Fruit fly (Drosophila melanogaster) whole organism, embryonic: ENCODE results near the gene Dus1.

Experiments
- Abd-B ChIP-seq: fragments of 200-800 bp; sonication (Bioruptor generic); optimal IDR thresholded peaks from 2 replicates; lab custom pipeline; 2018; ENCODE audit warnings: missing biosample characterization, mild to moderate bottlenecking, missing genetic modification characterization, moderate library complexity
- Adf1 ChIP-seq: fragments of 200-800 bp; sonication (Bioruptor generic); IDR thresholded peaks from 2 replicates; pipeline ENCODE4 v1.3.6; 2022; ENCODE audit warnings: missing biosample characterization, missing genetic modification characterization
- Bgb ChIP-seq: fragments of 200-800 bp; sonication (Bioruptor generic); IDR thresholded peaks from 2 replicates; pipeline ENCODE4 v1.3.6; 2022; ENCODE audit warnings: missing biosample characterization, missing genetic modification characterization; ENCODE audit not compliant: partially characterized antibody
- CG12659 ChIP-seq: fragments of 200-800 bp; sonication (Bioruptor generic); optimal IDR thresholded peaks from 3 replicates; lab custom pipeline; 2017; ENCODE audit warnings: mild to moderate bottlenecking, missing biosample characterization, missing genetic modification reagents, missing genetic modification characterization
- CG18476 ChIP-seq: fragments of 200-800 bp; sonication (Bioruptor generic); optimal IDR thresholded peaks from 2 replicates; lab custom pipeline; 2016; ENCODE audit warnings: missing biosample characterization, mild to moderate bottlenecking, missing genetic modification characterization
- CG2129 ChIP-seq: fragments of 200-800 bp; sonication (Bioruptor generic); IDR thresholded peaks from 2 replicates; pipeline ENCODE4 v1.3.6; 2022; ENCODE audit warnings: missing biosample characterization, missing genetic modification characterization; ENCODE audit not compliant: partially characterized antibody
- CG2199 ChIP-seq: fragments of 200-800 bp; sonication (Bioruptor generic); IDR thresholded peaks from 3 replicates; pipeline ENCODE4 v1.3.6; 2022; ENCODE audit warnings: missing biosample characterization, missing genetic modification characterization
- CG31441 ChIP-seq: fragments of 200-800 bp; sonication (Bioruptor generic); IDR thresholded peaks from 2 replicates; pipeline ENCODE4 v1.3.6; 2022; ENCODE audit warnings: missing biosample characterization, missing genetic modification characterization
- CG33557 ChIP-seq: fragments of 200-800 bp; sonication (Bioruptor generic); optimal IDR thresholded peaks from 2 replicates; lab custom pipeline; 2019; ENCODE audit warnings: missing biosample characterization, mild to moderate bottlenecking, missing genetic modification characterization, moderate library complexity
- CG34376 ChIP-seq: fragments of 200-800 bp; sonication (Bioruptor generic); optimal IDR thresholded peaks from 2 replicates; lab custom pipeline; 2018; ENCODE audit warnings: missing biosample characterization, mild to moderate bottlenecking, missing genetic modification characterization
- CG4820 ChIP-seq: fragments of 200-800 bp; sonication (Bioruptor generic); optimal IDR thresholded peaks from 3 replicates; lab custom pipeline; 2016; ENCODE audit warnings: missing biosample characterization, missing genetic modification characterization
- CG7271 ChIP-seq: fragments of 200-800 bp; sonication (Bioruptor generic); optimal IDR thresholded peaks from 2 replicates; lab custom pipeline; 2018; ENCODE audit warnings: missing biosample characterization, mild to moderate bottlenecking, missing genetic modification characterization, moderate library complexity
- CG7745 ChIP-seq: fragments of 200-800 bp; sonication (Bioruptor generic); optimal IDR thresholded peaks from 2 replicates; lab custom pipeline; 2018; ENCODE audit warnings: missing biosample characterization, mild to moderate bottlenecking, missing genetic modification characterization, moderate library complexity
- CG8290 ChIP-seq, 3 experiments: fragments of 200-800 bp; sonication (Bioruptor generic); optimal IDR thresholded peaks; 2 replicates each; lab custom pipeline; 2016 to 2019; ENCODE audit warnings: missing biosample characterization in 3 of 3, missing genetic modification characterization in 3 of 3, mild to moderate bottlenecking in 2 of 3, moderate library complexity in 1 of 3
- CG8765 ChIP-seq: fragments of 200-800 bp; sonication (Bioruptor generic); IDR thresholded peaks from 2 replicates; pipeline ENCODE4 v1.3.6; 2022; ENCODE audit warnings: missing biosample characterization, missing genetic modification characterization
- CG8924 ChIP-seq: fragments of 200-800 bp; optimal IDR thresholded peaks from 3 replicates; lab custom pipeline; 2019; ENCODE audit warnings: missing biosample characterization, mild to moderate bottlenecking, missing genetic modification characterization, moderate library complexity
- CG9727 ChIP-seq: fragments of 200-800 bp; sonication (Bioruptor generic); optimal IDR thresholded peaks from 3 replicates; lab custom pipeline; 2017; ENCODE audit warnings: missing biosample characterization, mild to moderate bottlenecking, missing genetic modification characterization
- Dll ChIP-seq: fragments of 200-800 bp; sonication (Bioruptor generic); IDR thresholded peaks from 4 replicates; pipeline ENCODE4 v1.3.6; 2022; ENCODE audit warnings: missing biosample characterization, missing genetic modification characterization; ENCODE audit not compliant: partially characterized antibody
- Doc2 ChIP-seq: fragments of 200-800 bp; sonication (Bioruptor generic); IDR thresholded peaks from 2 replicates; pipeline ENCODE4 v1.3.6; 2022; ENCODE audit warnings: missing biosample characterization, missing genetic modification characterization
- Elba2 ChIP-seq: fragments of 200-800 bp; sonication (Bioruptor generic); optimal IDR thresholded peaks from 3 replicates; lab custom pipeline; 2016; ENCODE audit warnings: missing biosample characterization, missing genetic modification characterization
- Gug ChIP-seq: fragments of 200-800 bp; sonication (Bioruptor generic); IDR thresholded peaks from 4 replicates; pipeline ENCODE4 v1.3.6; 2022; ENCODE audit warnings: missing biosample characterization, missing genetic modification characterization
- HLHmδ ChIP-seq: fragments of 200-800 bp; sonication (Bioruptor generic); optimal IDR thresholded peaks from 2 replicates; lab custom pipeline; 2018; ENCODE audit warnings: missing biosample characterization, mild to moderate bottlenecking, missing genetic modification characterization, moderate library complexity
- Hmr ChIP-seq: fragments of 200-800 bp; sonication (Bioruptor generic); optimal IDR thresholded peaks from 3 replicates; lab custom pipeline; 2017; ENCODE audit warnings: mild to moderate bottlenecking, missing biosample characterization, missing genetic modification reagents, missing genetic modification characterization
- Mad ChIP-seq: fragments of 200-800 bp; sonication (Bioruptor generic); optimal IDR thresholded peaks from 2 replicates; lab custom pipeline; 2016; ENCODE audit warnings: missing biosample characterization, missing genetic modification characterization
- Med ChIP-seq: fragments of 200-800 bp; sonication (Bioruptor generic); peaks from one replicate; lab custom pipeline; 2016; ENCODE audit warnings: missing biosample characterization, missing genetic modification characterization, mild to moderate bottlenecking, inconsistent platforms, moderate library complexity
- Meics ChIP-seq: fragments of 200-800 bp; sonication (Bioruptor generic); optimal IDR thresholded peaks from 2 replicates; lab custom pipeline; 2017; ENCODE audit warnings: missing biosample characterization, mild to moderate bottlenecking, missing genetic modification characterization
- NFAT ChIP-seq: fragments of 200-800 bp; sonication (Bioruptor generic); IDR thresholded peaks from 2 replicates; pipeline ENCODE4 v1.3.6; 2022; ENCODE audit warnings: missing biosample characterization, missing genetic modification characterization
- Nf-YC ChIP-seq: fragments of 200-800 bp; optimal IDR thresholded peaks from 3 replicates; lab custom pipeline; 2019; ENCODE audit warnings: missing biosample characterization, mild to moderate bottlenecking, missing genetic modification characterization, moderate library complexity
- Side ChIP-seq: fragments of 200-800 bp; sonication (Bioruptor generic); optimal IDR thresholded peaks from 2 replicates; lab custom pipeline; 2016; ENCODE audit warnings: missing biosample characterization, missing genetic modification characterization
- Sry-δ ChIP-seq: fragments of 200-800 bp; sonication (Bioruptor generic); optimal IDR thresholded peaks from 2 replicates; lab custom pipeline; 2016; ENCODE audit warnings: missing biosample characterization, missing genetic modification characterization
- Xbp1 ChIP-seq: fragments of 200-800 bp; sonication (Bioruptor generic); optimal IDR thresholded peaks from 3 replicates; lab custom pipeline; 2016; ENCODE audit warnings: missing biosample characterization, mild to moderate bottlenecking, missing genetic modification characterization
- ash1 ChIP-seq: fragments of 200-800 bp; sonication (Bioruptor generic); optimal IDR thresholded peaks from 2 replicates; lab custom pipeline; 2018; ENCODE audit warnings: missing biosample characterization, mild to moderate bottlenecking, missing genetic modification characterization
- cg ChIP-seq: fragments of 200-800 bp; sonication (Bioruptor generic); optimal IDR thresholded peaks from 3 replicates; lab custom pipeline; 2019; ENCODE audit warnings: missing biosample characterization, mild to moderate bottlenecking, missing genetic modification characterization, moderate library complexity
- chif ChIP-seq, 2 experiments: fragments of 200-800 bp; sonication (Bioruptor generic); optimal IDR thresholded peaks; 3 replicates each; lab custom pipeline; 2016; ENCODE audit warnings: missing biosample characterization in 2 of 2, missing genetic modification characterization in 2 of 2
- gsb ChIP-seq: fragments of 200-800 bp; sonication (Bioruptor generic); IDR thresholded peaks from 2 replicates; pipeline ENCODE4 v1.3.6; 2022; ENCODE audit warnings: missing biosample characterization, missing genetic modification characterization
- hbn ChIP-seq: fragments of 200-800 bp; sonication (Bioruptor generic); IDR thresholded peaks from 2 replicates; pipeline ENCODE4 v1.3.6; 2022; ENCODE audit warnings: missing biosample characterization, missing genetic modification characterization; ENCODE audit not compliant: partially characterized antibody
- her ChIP-seq: fragments of 200-800 bp; sonication (Bioruptor generic); optimal IDR thresholded peaks from 2 replicates; lab custom pipeline; 2016; ENCODE audit warnings: missing biosample characterization, missing genetic modification characterization
- lilli ChIP-seq: fragments of 200-800 bp; sonication (Bioruptor generic); optimal IDR thresholded peaks from 3 replicates; lab custom pipeline; 2016; ENCODE audit warnings: missing biosample characterization, missing genetic modification characterization
- maf-S ChIP-seq: fragments of 200-800 bp; sonication (Bioruptor generic); optimal IDR thresholded peaks from 2 replicates; lab custom pipeline; 2016; ENCODE audit warnings: missing biosample characterization, missing genetic modification characterization
- onecut ChIP-seq: fragments of 200-800 bp; sonication (Bioruptor generic); IDR thresholded peaks from 2 replicates; pipeline ENCODE4 v1.3.6; 2022; ENCODE audit warnings: missing biosample characterization, missing genetic modification characterization
- org-1 ChIP-seq: fragments of 200-800 bp; sonication (Bioruptor generic); optimal IDR thresholded peaks from 2 replicates; lab custom pipeline; 2017; ENCODE audit warnings: missing biosample characterization, missing genetic modification characterization
- pita ChIP-seq: fragments of 200-800 bp; sonication (Bioruptor generic); optimal IDR thresholded peaks from 2 replicates; lab custom pipeline; 2017; ENCODE audit warnings: missing biosample characterization, mild to moderate bottlenecking, missing genetic modification characterization
- prd ChIP-seq, 3 experiments: fragments of >200 bp in 2 of 3; fragments of 200-800 bp in 1 of 3; sonication (Bioruptor generic) in 1 of 3; optimal IDR thresholded peaks in 2 of 3; IDR thresholded peaks in 1 of 3; 2 replicates in 2 of 3; 3 replicates in 1 of 3; pipeline versions ENCODE4 v1.3.6 to Lab custom; 2017 to 2022; ENCODE audit warnings: missing biosample characterization in 1 of 3, missing genetic modification characterization in 1 of 3
- pros ChIP-seq: fragments of 200-800 bp; sonication (Bioruptor generic); optimal IDR thresholded peaks from 3 replicates; lab custom pipeline; 2019; ENCODE audit warnings: missing biosample characterization, mild to moderate bottlenecking, missing genetic modification characterization, moderate library complexity
- psq ChIP-seq: fragments of 200-800 bp; sonication (Bioruptor generic); optimal IDR thresholded peaks from 2 replicates; lab custom pipeline; 2017; ENCODE audit warnings: missing biosample characterization, missing genetic modification characterization
- ro ChIP-seq: fragments of 200-800 bp; sonication (Bioruptor generic); IDR thresholded peaks from 2 replicates; pipeline ENCODE4 v1.3.6; 2022; ENCODE audit warnings: missing biosample characterization, missing genetic modification characterization
- stc ChIP-seq: fragments of 200-800 bp; sonication (Bioruptor generic); IDR thresholded peaks from 2 replicates; pipeline ENCODE4 v1.3.6; 2022; ENCODE audit warnings: missing biosample characterization, missing genetic modification characterization
- sug ChIP-seq: fragments of 200-800 bp; optimal IDR thresholded peaks from 2 replicates; lab custom pipeline; 2019; ENCODE audit warnings: missing biosample characterization, mild to moderate bottlenecking, missing genetic modification characterization, moderate library complexity
- zen ChIP-seq: fragments of 200-800 bp; sonication (Bioruptor generic); optimal IDR thresholded peaks from 3 replicates; lab custom pipeline; 2018; ENCODE audit warnings: missing biosample characterization, mild to moderate bottlenecking, missing genetic modification characterization, moderate library complexity

Dus1 gene

dm6 chr2L:221939-222489 is 49.5 kb downstream of the Dus1 start (continued):
- TF ChIP-seq CG7745 (no peak), CG2129 (no peak), ash1 (no peak), CG8290 (GFP tag; optimal IDR thresholded peaks at IDR 0.05; lab: Kevin White, UChicago) (no peak), CG8290 (tag; optimal IDR thresholded peaks at IDR 0.05; lab: Kevin White, UChicago) (peak in 1 of 2 experiments; percentile 10), lilli (GFP tag; lab: Kevin White, UChicago) (no peak), CG12659 (GFP tag; lab: Kevin White, UChicago) (no peak), Sry-δ (GFP tag; lab: Kevin White, UChicago) (no peak), CG2199 (peak; percentile 73; the same call in 2 of the 3 replicates), Side (GFP tag; lab: Kevin White, UChicago) (peak; percentile 20), zen (tag; lab: Kevin White, UChicago) (peak; percentile 42), chif (GFP tag; optimal IDR thresholded peaks at IDR 0.05; lab: Kevin White, UChicago) (no peak), onecut (peak; percentile 27; the same call in 1 of the 2 replicates), Nf-YC (tag; lab: Kevin White, UChicago) (peak; percentile 38), Gug (GFP tag; lab: Robert Waterston, UW) (no peak), hbn (GFP tag; lab: Robert Waterston, UW) (peak; percentile 57; the same call in 1 of the 2 replicates), CG33557 (GFP tag; lab: Kevin White, UChicago) (peak; percentile 16), Xbp1 (GFP tag; lab: Kevin White, UChicago) (no peak), gsb (0 out of 2 replicates have a peak, but pooled peaks have one; percentile 11), psq (GFP tag; lab: Kevin White, UChicago) (peak; percentile 43), CG8765 (0 out of 2 replicates have a peak, but pooled peaks have one; percentile 11), prd (optimal IDR thresholded peaks at IDR 0.05; lab: Kevin White, UChicago) (no peak), prd (GFP tag; IDR thresholded peaks at IDR 0.05; lab: Robert Waterston, UW) (no peak), CG18476 (GFP tag; lab: Kevin White, UChicago) (no peak), Med (GFP tag; lab: Kevin White, UChicago) (peak; percentile 82), cg (peak; percentile 85), stc (no peak), Hmr (peak; percentile 8), Meics (GFP tag; lab: Kevin White, UChicago) (no peak), pita (no peak), Adf1 (peak; percentile 64), Dll (peak; percentile 54; the same call in 1 of the 4 replicates), Bgb (GFP tag; lab: Robert Waterston, UW) (peak; percentile 12; the same call in 1 of the 2 replicates), Abd-B (GFP tag; lab: Kevin White, UChicago) (no peak), HLHmδ (peak; percentile 73), Elba2 (GFP tag; lab: Kevin White, UChicago) (no peak), CG7271 (tag; lab: Kevin White, UChicago) (no peak), CG34376 (GFP tag; lab: Kevin White, UChicago) (peak; percentile 5), CG9727 (GFP tag; lab: Kevin White, UChicago) (no peak), sug (tag; lab: Kevin White, UChicago) (peak; percentile 22), maf-S (GFP tag; lab: Kevin White, UChicago) (no peak), NFAT (GFP tag; lab: Robert Waterston, UW) (no peak), CG8924 (tag; lab: Kevin White, UChicago) (peak; percentile 57), her (GFP tag; lab: Kevin White, UChicago) (peak; percentile 26), ro (GFP tag; lab: Robert Waterston, UW) (no peak), Mad (GFP tag; lab: Kevin White, UChicago) (no peak), org-1 (peak; percentile 47), pros (GFP tag; lab: Kevin White, UChicago) (peak; percentile 100), Doc2 (GFP tag; lab: Robert Waterston, UW) (no peak), CG31441 (GFP tag; lab: Robert Waterston, UW) (no peak; the same call in 1 of the 2 replicates), CG4820 (GFP tag; lab: Kevin White, UChicago) (no peak)
